Fruit fly (Drosophila melanogaster): Measurements from ENCODE around the gene CG15743.

Gene CG15743

dm6 chrX:13244462-13244861 is 41.0 kb upstream of the CG15743 start (continued):
- TF ChIP-seq Awh (GFP tag; IDR thresholded peaks at IDR 0.05) (0 out of 2 replicates have a peak, but pooled peaks have one; percentile 22), bsh (GFP tag; optimal IDR thresholded peaks at IDR 0.05) (peak; percentile 11 to 38), dmrt11E (tag; optimal IDR thresholded peaks at IDR 0.05) (no peak), GATAe (GFP tag; conservative IDR thresholded peaks at IDR 0.05) (no peak), CG2712 (tag; optimal IDR thresholded peaks at IDR 0.05) (peak; percentile 20), CG12155 (GFP tag; optimal IDR thresholded peaks at IDR 0.05) (no peak), Drgx (GFP tag; IDR thresholded peaks at IDR 0.05) (peak; percentile 60; the same call in 1 of the 2 replicates), CG6813 (GFP tag; optimal IDR thresholded peaks at IDR 0.05) (no peak), dmrt99B (tag; optimal IDR thresholded peaks at IDR 0.05) (peak; percentile 56), sens-2 (GFP tag; IDR thresholded peaks at IDR 0.05) (no peak), gt (GFP tag; IDR thresholded peaks at IDR 0.05) (no peak), bab2 (GFP tag; optimal IDR thresholded peaks at IDR 0.05) (no peak), NC2α (GFP tag; optimal IDR thresholded peaks at IDR 0.05) (no peak), pan (optimal IDR thresholded peaks at IDR 0.05) (no peak), pan (GFP tag; optimal IDR thresholded peaks at IDR 0.05 in 1 of 2, IDR thresholded peaks at IDR 0.05 in 1 of 2) (peak in 1 of 2 experiments; percentile 25), zen2 (GFP tag; IDR thresholded peaks at IDR 0.05; ENCODE audit: partially characterized antibody) (no peak), CG43689 (GFP tag; IDR thresholded peaks at IDR 0.05) (no peak), CG13296 (GFP tag; optimal IDR thresholded peaks at IDR 0.05) (no peak), Camta (GFP tag; optimal IDR thresholded peaks at IDR 0.05) (no peak), CG2116 (GFP tag; optimal IDR thresholded peaks at IDR 0.05) (no peak), Ptx1 (GFP tag; IDR thresholded peaks at IDR 0.05) (peak; percentile 35; the same call in 1 of the 2 replicates), CG17612 (GFP tag; IDR thresholded peaks at IDR 0.05) (no peak), mirr (GFP tag; optimal IDR thresholded peaks at IDR 0.05) (no peak), tna (GFP tag; IDR thresholded peaks at IDR 0.05; ENCODE audit: partially characterized antibody) (no peak), Six4 (GFP tag; optimal IDR thresholded peaks at IDR 0.05) (no peak), nerfin-1 (tag; optimal IDR thresholded peaks at IDR 0.05) (no peak), Hr39 (optimal IDR thresholded peaks at IDR 0.05) (no peak), CG18262 (tag; optimal IDR thresholded peaks at IDR 0.05) (no peak), CG6689 (GFP tag; IDR thresholded peaks at IDR 0.05) (peak; percentile 31; the same call in 1 of the 2 replicates), CG7987 (GFP tag; optimal IDR thresholded peaks at IDR 0.05) (no peak), gem (tag; optimal IDR thresholded peaks at IDR 0.05) (peak; percentile 42), CG11723 (GFP tag; optimal IDR thresholded peaks at IDR 0.05) (no peak), fd96Cb (tag; optimal IDR thresholded peaks at IDR 0.05) (peak; percentile 19), ATbp (GFP tag; optimal IDR thresholded peaks at IDR 0.05) (no peak), CG17359 (tag; optimal IDR thresholded peaks at IDR 0.05) (peak; percentile 43), dpn (GFP tag; optimal IDR thresholded peaks at IDR 0.05) (no peak), CG2875 (GFP tag; optimal IDR thresholded peaks at IDR 0.05) (no peak), CG15479 (GFP tag; optimal IDR thresholded peaks at IDR 0.05) (no peak), amos (GFP tag; IDR thresholded peaks at IDR 0.05; ENCODE audit: partially characterized antibody) (no peak), CG13424 (tag; optimal IDR thresholded peaks at IDR 0.05) (no peak), HHEX (GFP tag; optimal IDR thresholded peaks at IDR 0.05) (no peak), CG4424 (GFP tag; optimal IDR thresholded peaks at IDR 0.05) (no peak), jumu (GFP tag; optimal IDR thresholded peaks at IDR 0.05) (no peak), Mad (GFP tag; optimal IDR thresholded peaks at IDR 0.05) (no peak), z (GFP tag; IDR thresholded peaks at IDR 0.05) (no peak), sd (tag; optimal IDR thresholded peaks at IDR 0.05) (no peak), CG6175 (GFP tag; IDR thresholded peaks at IDR 0.05) (no peak), CG12299 (tag; optimal IDR thresholded peaks at IDR 0.05) (no peak), row (GFP tag; IDR thresholded peaks at IDR 0.05) (peak; percentile 37; the same call in 1 of the 3 replicates), CG31224 (GFP tag; IDR thresholded peaks at IDR 0.05) (no peak)

Measured in whole organism, embryonic.